Worm (Caenorhabditis elegans) whole organism, L1 larva: ENCODE data around the gene C02E7.7.

Source experiments
- ceh-90 ChIP-seq: sonication (generic microtip); optimal IDR thresholded peaks from 2 replicates; lab custom pipeline; 2016; ENCODE audit warnings: missing genetic modification characterization, missing compliant biosample characterization
- dsc-1 ChIP-seq: sonication (generic microtip); optimal IDR thresholded peaks from 2 replicates; lab custom pipeline; 2016; ENCODE audit warnings: mild to moderate bottlenecking, missing genetic modification characterization, missing compliant biosample characterization
- efl-3 ChIP-seq: fragments of 200-800 bp; sonication (Bioruptor generic); optimal IDR thresholded peaks from 2 replicates; lab custom pipeline; 2018; ENCODE audit warnings: mild to moderate bottlenecking, missing genetic modification characterization, missing compliant biosample characterization
- fkh-4 ChIP-seq: sonication (generic microtip); optimal IDR thresholded peaks from 2 replicates; lab custom pipeline; 2016; ENCODE audit warnings: missing compliant biosample characterization, missing genetic modification characterization, borderline replicate concordance
- mab-9 ChIP-seq: fragments of 200-800 bp; sonication (Bioruptor generic); IDR thresholded peaks from 2 replicates; pipeline ENCODE4 v1.3.6; 2022; ENCODE audit warnings: missing genetic modification reagents, missing genetic modification characterization, missing compliant biosample characterization
- mep-1 ChIP-seq: fragments of 150-350 bp; optimal IDR thresholded peaks from 2 replicates; lab custom pipeline; 2014; ENCODE audit warnings: missing biosample characterization, missing genetic modification characterization
- nhr-237 ChIP-seq: fragments of 150-350 bp; optimal IDR thresholded peaks from 2 replicates; lab custom pipeline; 2014; ENCODE audit warnings: missing biosample characterization, missing genetic modification characterization
- nhr-28 ChIP-seq: fragments of 150-350 bp; optimal IDR thresholded peaks from 2 replicates; lab custom pipeline; 2014; ENCODE audit warnings: missing biosample characterization, missing genetic modification characterization
- pag-3 ChIP-seq: sonication (generic microtip); optimal IDR thresholded peaks from 2 replicates; lab custom pipeline; 2017; ENCODE audit warnings: missing genetic modification characterization, mild to moderate bottlenecking, missing compliant biosample characterization, antibody characterized with exemption, borderline replicate concordance; ENCODE audit not compliant: insufficient read depth
- sox-4 ChIP-seq: sonication (generic microtip); optimal IDR thresholded peaks from 2 replicates; lab custom pipeline; 2016; ENCODE audit warnings: missing genetic modification characterization, missing compliant biosample characterization
- sptf-1 ChIP-seq: fragments of 150-350 bp; optimal IDR thresholded peaks from 2 replicates; lab custom pipeline; 2014; ENCODE audit warnings: missing biosample characterization, missing genetic modification characterization
- unc-30 ChIP-seq: sonication (generic microtip); optimal IDR thresholded peaks from 2 replicates; lab custom pipeline; 2017; ENCODE audit warnings: missing biosample characterization, missing genetic modification characterization

C02E7.7 gene

DNA sequence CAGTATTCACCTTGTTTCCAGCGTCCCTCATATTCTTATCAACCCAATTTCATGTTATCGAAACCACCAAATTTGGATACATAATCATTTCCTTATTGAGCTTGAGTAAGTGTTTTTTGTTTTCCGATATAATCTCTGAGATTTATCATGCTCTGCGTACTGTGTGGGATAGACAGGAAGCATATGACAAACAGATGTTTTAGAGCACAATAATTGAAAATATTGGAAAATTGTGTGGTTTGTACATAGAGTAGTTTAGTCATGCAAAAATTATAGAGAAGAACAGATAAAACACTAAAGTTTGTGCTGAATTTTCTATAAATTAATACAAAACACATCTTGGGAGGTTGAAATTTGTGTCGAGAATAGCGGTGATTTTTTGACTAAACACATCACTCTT, 49.7 kb downstream of the C02E7.7 start:
- TF ChIP-seq dsc-1 (tag; lab: Kevin White, UChicago): peak; percentile 94
- TF ChIP-seq pag-3 (tag; lab: Kevin White, UChicago): no peak
- TF ChIP-seq efl-3 (GFP tag; lab: Kevin White, UChicago): no peak
- no peak for TF ChIP-seq ceh-90 (tag; lab: Kevin White, UChicago)
- peak; percentile 77 for TF ChIP-seq fkh-4 (tag; lab: Kevin White, UChicago)
- TF ChIP-seq mab-9: no peak
- TF ChIP-seq unc-30 (tag; lab: Kevin White, UChicago): no peak
- no peak for TF ChIP-seq sptf-1
- no peak for TF ChIP-seq nhr-237 (tag; lab: Kevin White, UChicago)
- no peak for TF ChIP-seq mep-1 (tag; lab: Kevin White, UChicago)
- no peak for TF ChIP-seq nhr-28 (tag; lab: Kevin White, UChicago)
- TF ChIP-seq sox-4 (tag; lab: Kevin White, UChicago): no peak
